Fruit fly (Drosophila melanogaster): ENCODE results near the gene CG8907.

Gene CG8907

dm6 chr3R:16996059-16996959 lies 11.8 kb upstream of the CG8907 start, which contains the start of the genes EMC2A and CG3534:
Gene EMC2A (minus strand): TSS chr3R:16996071.
Gene CG3534 (plus strand): TSS chr3R:16996446.
- TF ChIP-seq Eip93F (GFP tag; optimal IDR thresholded peaks at IDR 0.05) (no peak), CG6808 (GFP tag; optimal IDR thresholded peaks at IDR 0.05) (no peak), CG11762 (GFP tag; optimal IDR thresholded peaks at IDR 0.05; ENCODE audit: insufficient read depth) (no peak), Eip75B (GFP tag; optimal IDR thresholded peaks at IDR 0.05) (peak; percentile 44), CG11294 (GFP tag; IDR thresholded peaks at IDR 0.05) (no peak), CG10631 (GFP tag; optimal IDR thresholded peaks at IDR 0.05) (peak; percentile 25), svp (GFP tag) (peak; percentile 67), Hr38 (GFP tag; optimal IDR thresholded peaks at IDR 0.05) (no peak), Met (GFP tag; optimal IDR thresholded peaks at IDR 0.05) (no peak), CG3032 (tag; optimal IDR thresholded peaks at IDR 0.05) (peak; percentile 54), CG8319 (GFP tag; optimal IDR thresholded peaks at IDR 0.05) (no peak), fkh (GFP tag; optimal IDR thresholded peaks at IDR 0.05) (peak; percentile 73), dsx (GFP tag; optimal IDR thresholded peaks at IDR 0.05; ENCODE audit: poor library complexity, severe bottlenecking) (peak; percentile 8), lz (GFP tag; optimal IDR thresholded peaks at IDR 0.05) (peak; percentile 41)

dm6 chr3R:17002218-17003110 lies 5.6 kb upstream of the CG8907 start, which contains the start of the genes Sf3a1 and Irc:
Gene Sf3a1 (minus strand): TSS chr3R:17002355.
Gene Irc (plus strand): TSS chr3R:17002875.
- TF ChIP-seq eg (GFP tag; IDR thresholded peaks at IDR 0.05) (0 out of 3 replicates have a peak, but pooled peaks have one; percentile 19), fkh (GFP tag; optimal IDR thresholded peaks at IDR 0.05) (peak; percentile 33), Sox14 (GFP tag; optimal IDR thresholded peaks at IDR 0.05) (peak; percentile 44), Lpt (GFP tag; optimal IDR thresholded peaks at IDR 0.05) (no peak), CG6163 (GFP tag; IDR thresholded peaks at IDR 0.05) (0 out of 3 replicates have a peak, but pooled peaks have one; percentile 31), Gug (GFP tag; IDR thresholded peaks at IDR 0.05) (0 out of 2 replicates have a peak, but pooled peaks have one; percentile 16), CG6808 (GFP tag; optimal IDR thresholded peaks at IDR 0.05) (no peak), Ets96B (tag; optimal IDR thresholded peaks at IDR 0.05) (no peak), Eip78C (GFP tag) (peak; percentile 70), CG1621 (tag; optimal IDR thresholded peaks at IDR 0.05) (peak; percentile 85), esn (GFP tag; optimal IDR thresholded peaks at IDR 0.05) (peak; percentile 31), ss (GFP tag; optimal IDR thresholded peaks at IDR 0.05) (peak in 1 of 2 experiments; percentile 62), net (GFP tag; optimal IDR thresholded peaks at IDR 0.05) (no peak), svp (GFP tag) (peak; percentile 93)

- TF ChIP-seq svp (GFP tag) (peak; percentile 39), CG6808 (GFP tag; optimal IDR thresholded peaks at IDR 0.05) (no peak), CG31627 (GFP tag; optimal IDR thresholded peaks at IDR 0.05) (no peak)
Observed at dm6 chr3R:17003468-17003867, 4.6 kb upstream of the CG8907 start.

dm6 chr3R:17007336-17007735 lies 733 bp upstream of the CG8907 start:
- TF ChIP-seq CG4318 (GFP tag; optimal IDR thresholded peaks at IDR 0.05) (no peak), CG11294 (GFP tag; IDR thresholded peaks at IDR 0.05) (no peak), fkh (GFP tag; optimal IDR thresholded peaks at IDR 0.05) (no peak), CG32006 (GFP tag; optimal IDR thresholded peaks at IDR 0.05) (no peak), dac (GFP tag; optimal IDR thresholded peaks at IDR 0.05) (no peak), Eip78C (GFP tag) (no peak), eg (GFP tag; IDR thresholded peaks at IDR 0.05) (no peak), Hr39 (GFP tag; optimal IDR thresholded peaks at IDR 0.05) (no peak), Gug (GFP tag; IDR thresholded peaks at IDR 0.05) (no peak), CG8319 (GFP tag; optimal IDR thresholded peaks at IDR 0.05) (no peak), esn (GFP tag; optimal IDR thresholded peaks at IDR 0.05) (no peak), Met (GFP tag; optimal IDR thresholded peaks at IDR 0.05) (no peak), achi (GFP tag; optimal IDR thresholded peaks at IDR 0.05) (no peak), vri (GFP tag; optimal IDR thresholded peaks at IDR 0.05) (no peak), OdsH (GFP tag; optimal IDR thresholded peaks at IDR 0.05) (no peak), fd85E (GFP tag; optimal IDR thresholded peaks at IDR 0.05) (no peak)
